Worm (Caenorhabditis elegans): ENCODE data around the gene Y11D7A.8.
A peak's percentile ranks its signal among the peaks of the same experiment; 100 is the strongest.

Gene Y11D7A.8

ce11 chrIV:9216437-9216836 lies 34.7 kb upstream of the Y11D7A.8 start:
- TF ChIP-seq drap-1 (GFP tag; optimal IDR thresholded peaks at IDR 0.05) (no peak), nhr-28 (tag; optimal IDR thresholded peaks at IDR 0.05) (no peak), lsy-2 (tag; optimal IDR thresholded peaks at IDR 0.05) (no peak), flh-1 (GFP tag; optimal IDR thresholded peaks at IDR 0.05) (no peak), mab-5 (tag; optimal IDR thresholded peaks at IDR 0.05) (no peak), tbx-8 (GFP tag; optimal IDR thresholded peaks at IDR 0.05) (no peak), cnd-1 (tag; optimal IDR thresholded peaks at IDR 0.05) (no peak), ceh-39 (tag; optimal IDR thresholded peaks at IDR 0.05) (no peak), M03D4.4 (tag; optimal IDR thresholded peaks at IDR 0.05) (no peak), unc-120 (tag; optimal IDR thresholded peaks at IDR 0.05; ENCODE audit: poor library complexity, severe bottlenecking) (peak; percentile 27), hlh-1 (tag; optimal IDR thresholded peaks at IDR 0.05) (peak; percentile 41), zip-8 (tag; optimal IDR thresholded peaks at IDR 0.05) (no peak), nhr-237 (tag; optimal IDR thresholded peaks at IDR 0.05) (no peak), unc-39 (tag; optimal IDR thresholded peaks at IDR 0.05) (no peak), pha-4 (tag; optimal IDR thresholded peaks at IDR 0.05) (no peak), bed-3 (GFP tag; optimal IDR thresholded peaks at IDR 0.05) (no peak), ceh-83 (GFP tag; optimal IDR thresholded peaks at IDR 0.05) (no peak), sem-2 (GFP tag; optimal IDR thresholded peaks at IDR 0.05) (no peak), elt-1 (tag; optimal IDR thresholded peaks at IDR 0.05; ENCODE audit: borderline replicate concordance, insufficient read depth) (no peak), mls-2 (tag; optimal IDR thresholded peaks at IDR 0.05) (no peak), ztf-11 (tag; optimal IDR thresholded peaks at IDR 0.05) (no peak), elt-3 (tag; optimal IDR thresholded peaks at IDR 0.05) (no peak), nhr-12 (tag; optimal IDR thresholded peaks at IDR 0.05) (no peak), blmp-1 (tag; optimal IDR thresholded peaks at IDR 0.05) (no peak), sptf-1 (tag; optimal IDR thresholded peaks at IDR 0.05) (peak; percentile 9), ham-2 (GFP tag; optimal IDR thresholded peaks at IDR 0.05) (no peak), mep-1 (tag; optimal IDR thresholded peaks at IDR 0.05) (peak; percentile 49), nhr-2 (tag; optimal IDR thresholded peaks at IDR 0.05) (no peak), lin-32 (GFP tag; optimal IDR thresholded peaks at IDR 0.05) (no peak), ceh-43 (GFP tag; optimal IDR thresholded peaks at IDR 0.05) (no peak), unc-62 (GFP tag; optimal IDR thresholded peaks at IDR 0.05) (no peak), ces-1 (GFP tag; optimal IDR thresholded peaks at IDR 0.05) (peak; percentile 52), lin-13 (tag; optimal IDR thresholded peaks at IDR 0.05) (no peak), nhr-76 (tag; optimal IDR thresholded peaks at IDR 0.05) (no peak), snpc-4 (tag; optimal IDR thresholded peaks at IDR 0.05) (no peak)

DNA sequence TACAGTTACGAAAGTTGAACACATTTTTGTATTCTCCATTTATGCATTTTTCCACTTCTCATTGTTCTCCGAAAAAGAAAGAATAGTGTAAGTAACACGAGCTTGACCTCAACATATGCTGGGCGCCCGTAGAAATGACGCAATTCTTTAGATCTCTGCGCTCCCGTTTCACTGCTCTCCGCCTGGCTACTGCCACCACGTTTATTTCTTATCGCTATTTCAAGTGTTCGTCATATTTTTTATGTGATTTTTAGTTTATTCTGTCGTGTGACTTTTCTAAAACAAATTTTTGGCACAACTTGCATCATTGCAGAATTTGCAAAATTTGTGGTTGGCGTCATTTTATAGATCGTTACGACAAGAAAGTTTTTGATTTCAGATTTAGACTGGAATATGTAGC lies 34.2 kb upstream of the Y11D7A.8 start:
- no peak for TF ChIP-seq tbx-8 (GFP tag; optimal IDR thresholded peaks at IDR 0.05)
- no peak for TF ChIP-seq M03D4.4 (tag; optimal IDR thresholded peaks at IDR 0.05)
- no peak for TF ChIP-seq lsy-2 (tag; optimal IDR thresholded peaks at IDR 0.05)
- TF ChIP-seq cnd-1 (tag; optimal IDR thresholded peaks at IDR 0.05) = no peak
- no peak for TF ChIP-seq snpc-4 (tag; optimal IDR thresholded peaks at IDR 0.05)
- no peak for TF ChIP-seq sem-2 (GFP tag; optimal IDR thresholded peaks at IDR 0.05)

DNA sequence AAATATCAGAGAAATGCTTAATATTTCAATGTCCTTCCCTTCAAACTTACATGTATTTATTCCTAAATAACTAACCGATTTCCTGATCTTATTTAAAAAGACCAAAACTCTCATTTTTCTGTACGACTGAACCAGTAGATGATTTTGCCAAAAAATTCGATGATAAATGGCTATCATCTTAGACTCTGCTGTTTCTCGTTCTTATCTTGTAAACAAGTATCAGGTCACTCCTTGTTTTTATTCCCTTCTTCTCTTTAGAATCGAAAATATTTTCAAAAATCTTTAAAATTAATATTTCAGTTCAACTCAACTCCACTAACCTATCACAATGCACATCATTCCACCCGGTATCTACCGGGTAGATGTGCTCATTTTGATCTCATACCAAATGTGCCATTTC lies 33.8 kb upstream of the Y11D7A.8 start, which contains the start of gene C46C2.2:
Gene C46C2.2, plus strand, starts transcription at position 301 of the 400 bp plus-strand sequence.
- no peak for TF ChIP-seq ceh-83 (GFP tag; optimal IDR thresholded peaks at IDR 0.05)
- no peak for TF ChIP-seq blmp-1 (tag; optimal IDR thresholded peaks at IDR 0.05)
- no peak for TF ChIP-seq sem-2 (GFP tag; optimal IDR thresholded peaks at IDR 0.05)
- TF ChIP-seq ceh-43 (GFP tag; optimal IDR thresholded peaks at IDR 0.05) = no peak
- TF ChIP-seq nhr-28 (tag; optimal IDR thresholded peaks at IDR 0.05) = no peak
- TF ChIP-seq pha-4 (tag; optimal IDR thresholded peaks at IDR 0.05) = no peak

ce11 chrIV:9218415-9218814 lies 32.8 kb upstream of the Y11D7A.8 start:
- TF ChIP-seq mls-2 (tag; optimal IDR thresholded peaks at IDR 0.05) = no peak
- no peak for TF ChIP-seq sem-2 (GFP tag; optimal IDR thresholded peaks at IDR 0.05)
- TF ChIP-seq elt-1 (tag; optimal IDR thresholded peaks at IDR 0.05; ENCODE audit: borderline replicate concordance, insufficient read depth) = no peak

All from whole organism, mixed stage, embryonic.